Worm (Caenorhabditis elegans): ENCODE results near the gene fbxb-5.

DNA sequence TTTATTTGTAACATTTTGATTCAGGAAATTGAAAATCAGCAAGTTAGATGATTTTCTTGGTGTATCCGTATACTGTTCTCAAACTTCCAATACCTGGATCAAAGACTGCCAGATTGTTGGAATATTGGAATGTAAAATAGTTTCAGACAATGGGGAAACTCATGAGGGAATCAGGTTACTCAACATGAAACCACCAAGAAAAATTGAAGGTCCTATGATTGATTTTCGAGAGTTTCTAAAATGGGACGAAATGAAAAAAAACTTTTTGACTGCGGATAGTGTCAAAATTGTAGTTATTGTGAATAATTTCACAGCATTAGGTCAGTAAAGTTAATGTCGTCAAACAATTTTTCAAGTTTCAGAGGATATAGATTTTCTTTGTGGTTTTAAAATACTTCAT is 49.5 kb upstream of the fbxb-5 start, which contains the start of gene math-3:
- TF ChIP-seq nhr-76 (tag; optimal IDR thresholded peaks at IDR 0.05) (no peak), unc-62 (GFP tag; optimal IDR thresholded peaks at IDR 0.05) (no peak), mab-5 (tag; optimal IDR thresholded peaks at IDR 0.05) (no peak), flh-1 (GFP tag; optimal IDR thresholded peaks at IDR 0.05) (no peak), ztf-11 (tag; optimal IDR thresholded peaks at IDR 0.05) (no peak), nhr-12 (tag; optimal IDR thresholded peaks at IDR 0.05) (no peak), lin-13 (tag; optimal IDR thresholded peaks at IDR 0.05) (no peak), nhr-28 (tag; optimal IDR thresholded peaks at IDR 0.05) (no peak), nhr-237 (tag; optimal IDR thresholded peaks at IDR 0.05) (no peak), unc-120 (tag; optimal IDR thresholded peaks at IDR 0.05; ENCODE audit: poor library complexity, severe bottlenecking) (no peak), mls-2 (tag; optimal IDR thresholded peaks at IDR 0.05) (no peak)

All from whole organism, mixed stage, embryonic.